Worm (Caenorhabditis elegans): Measurements from ENCODE around the gene F54C9.7.
A peak's percentile ranks its signal among the peaks of the same experiment; 100 is the strongest.

The F54C9.7 gene

ce11 chrII:8573044-8573443 lies at the start of gene F54C9.7:
Gene F54C9.7 (plus strand): TSS chrII:8573344.
- no peak for TF ChIP-seq nhr-237 (tag; optimal IDR thresholded peaks at IDR 0.05)
- TF ChIP-seq drap-1 (GFP tag; optimal IDR thresholded peaks at IDR 0.05), result no peak
- TF ChIP-seq flh-1 (GFP tag; optimal IDR thresholded peaks at IDR 0.05), result no peak
- TF ChIP-seq cnd-1 (tag; optimal IDR thresholded peaks at IDR 0.05), result no peak
- no peak for TF ChIP-seq unc-39 (tag; optimal IDR thresholded peaks at IDR 0.05)
- TF ChIP-seq nhr-28 (tag; optimal IDR thresholded peaks at IDR 0.05), result no peak
- no peak for TF ChIP-seq sem-2 (GFP tag; optimal IDR thresholded peaks at IDR 0.05)
- no peak for TF ChIP-seq mls-2 (tag; optimal IDR thresholded peaks at IDR 0.05)
- TF ChIP-seq ceh-43 (GFP tag; optimal IDR thresholded peaks at IDR 0.05), result no peak
- TF ChIP-seq unc-62 (GFP tag; optimal IDR thresholded peaks at IDR 0.05), result no peak
- no peak for TF ChIP-seq lsy-2 (tag; optimal IDR thresholded peaks at IDR 0.05)
- TF ChIP-seq ztf-11 (tag; optimal IDR thresholded peaks at IDR 0.05), result no peak
- TF ChIP-seq sptf-1 (tag; optimal IDR thresholded peaks at IDR 0.05), result no peak
- TF ChIP-seq nhr-76 (tag; optimal IDR thresholded peaks at IDR 0.05), result no peak
- TF ChIP-seq M03D4.4 (tag; optimal IDR thresholded peaks at IDR 0.05), result no peak
- no peak for TF ChIP-seq snpc-4 (tag; optimal IDR thresholded peaks at IDR 0.05)
- TF ChIP-seq zip-8 (tag; optimal IDR thresholded peaks at IDR 0.05), result no peak
- no peak for TF ChIP-seq lin-13 (tag; optimal IDR thresholded peaks at IDR 0.05)

- TF ChIP-seq drap-1 (GFP tag; optimal IDR thresholded peaks at IDR 0.05), result no peak
- peak; percentile 30 for TF ChIP-seq lsy-2 (tag; optimal IDR thresholded peaks at IDR 0.05)
Measured at ce11 chrII:8525133-8525736, 47.9 kb upstream of the F54C9.7 start, which contains the start of the genes prp-9 and mrps-18B. Gene prp-9 (minus strand): TSS chrII:8525396. Gene mrps-18B (plus strand): TSS chrII:8525681.

ce11 chrII:8529176-8529698 lies 43.9 kb upstream of the F54C9.7 start:
- TF ChIP-seq ham-2 (GFP tag; optimal IDR thresholded peaks at IDR 0.05), result peak; percentile 78
- no peak for TF ChIP-seq bed-3 (GFP tag; optimal IDR thresholded peaks at IDR 0.05)
- peak; percentile 68 for TF ChIP-seq elt-1 (tag; optimal IDR thresholded peaks at IDR 0.05; ENCODE audit: borderline replicate concordance, insufficient read depth)

ce11 chrII:8531181-8531759 lies 41.9 kb upstream of the F54C9.7 start, which contains the start of gene gldi-7:
Gene gldi-7 (minus strand): TSS chrII:8531222.
- TF ChIP-seq nhr-28 (tag; optimal IDR thresholded peaks at IDR 0.05) (no peak), unc-39 (tag; optimal IDR thresholded peaks at IDR 0.05) (no peak), hlh-1 (tag; optimal IDR thresholded peaks at IDR 0.05) (no peak), nhr-237 (tag; optimal IDR thresholded peaks at IDR 0.05) (no peak), cnd-1 (tag; optimal IDR thresholded peaks at IDR 0.05) (no peak), ztf-11 (tag; optimal IDR thresholded peaks at IDR 0.05) (no peak), tbx-8 (GFP tag; optimal IDR thresholded peaks at IDR 0.05) (no peak)

- TF ChIP-seq nhr-28 (tag; optimal IDR thresholded peaks at IDR 0.05) (no peak), pha-4 (tag; optimal IDR thresholded peaks at IDR 0.05) (peak; percentile 5), blmp-1 (tag; optimal IDR thresholded peaks at IDR 0.05) (peak; percentile 62), sem-2 (GFP tag; optimal IDR thresholded peaks at IDR 0.05) (no peak), ham-2 (GFP tag; optimal IDR thresholded peaks at IDR 0.05) (peak; percentile 56)
Measured at ce11 chrII:8532015-8532414, 41.1 kb upstream of the F54C9.7 start.

ce11 chrII:8536060-8536459 lies 37.1 kb upstream of the F54C9.7 start, which contains the start of gene W01C9.2:
Gene W01C9.2 (plus strand): TSS chrII:8536360.
- TF ChIP-seq mab-5 (tag; optimal IDR thresholded peaks at IDR 0.05) (no peak), lin-13 (tag; optimal IDR thresholded peaks at IDR 0.05) (no peak), sem-2 (GFP tag; optimal IDR thresholded peaks at IDR 0.05) (no peak), ztf-11 (tag; optimal IDR thresholded peaks at IDR 0.05) (no peak), nhr-2 (tag; optimal IDR thresholded peaks at IDR 0.05) (no peak)
